Worm (Caenorhabditis elegans) whole organism, young adult: ENCODE measurements around the gene Y47D7A.6.

Source experiments
- B0261.1 ChIP-seq: sonication (generic microtip); optimal IDR thresholded peaks from 2 replicates; lab custom pipeline; 2016; ENCODE audit warnings: mild to moderate bottlenecking, missing genetic modification characterization, moderate library complexity, missing compliant biosample characterization
- F10E7.11 ChIP-seq: sonication (generic microtip); optimal IDR thresholded peaks from 2 replicates; lab custom pipeline; 2017; ENCODE audit warnings: mild to moderate bottlenecking, missing genetic modification characterization, moderate library complexity, missing compliant biosample characterization
- F39B2.1 ChIP-seq: fragments of 200-800 bp; sonication (Bioruptor generic); IDR thresholded peaks from 2 replicates; pipeline ENCODE4 v1.3.6; 2022; ENCODE audit warnings: missing genetic modification reagents, missing genetic modification characterization, missing compliant biosample characterization
- F55B11.4 ChIP-seq: sonication (generic microtip); optimal IDR thresholded peaks from 2 replicates; lab custom pipeline; 2016; ENCODE audit warnings: missing compliant biosample characterization, missing genetic modification characterization, borderline replicate concordance; ENCODE audit not compliant: insufficient read depth
- F57A8.1 ChIP-seq: fragments of 200-800 bp; sonication (Bioruptor generic); optimal IDR thresholded peaks from 2 replicates; lab custom pipeline; 2018; ENCODE audit warnings: mild to moderate bottlenecking, missing genetic modification characterization, moderate library complexity, missing compliant biosample characterization
- K12H6.12 ChIP-seq: fragments of 200-800 bp; sonication (Bioruptor generic); optimal IDR thresholded peaks from 2 replicates; lab custom pipeline; 2018; ENCODE audit warnings: mild to moderate bottlenecking, missing genetic modification characterization, missing compliant biosample characterization
- T07F8.4 ChIP-seq: sonication (generic microtip); optimal IDR thresholded peaks from 2 replicates; lab custom pipeline; 2016; ENCODE audit warnings: mild to moderate bottlenecking, missing genetic modification characterization, moderate library complexity, missing compliant biosample characterization
- T26A5.8 ChIP-seq: sonication (generic microtip); optimal IDR thresholded peaks from 2 replicates; lab custom pipeline; 2016; ENCODE audit warnings: missing genetic modification characterization, missing compliant biosample characterization
- Y53F4B.3 ChIP-seq: fragments of 200-800 bp; sonication (Bioruptor generic); IDR thresholded peaks from 2 replicates; pipeline ENCODE4 v1.3.6; 2022; ENCODE audit warnings: missing genetic modification reagents, missing genetic modification characterization, missing compliant biosample characterization
- Y79H2A.3 ChIP-seq: fragments of 200-800 bp; sonication (Bioruptor generic); conservative IDR thresholded peaks from 2 replicates; pipeline ENCODE4 v1.3.6; 2022; ENCODE audit warnings: missing genetic modification reagents, missing genetic modification characterization, missing compliant biosample characterization
- ZK185.1 ChIP-seq: sonication (generic microtip); optimal IDR thresholded peaks from 2 replicates; lab custom pipeline; 2016; ENCODE audit warnings: mild to moderate bottlenecking, missing genetic modification characterization, missing compliant biosample characterization; ENCODE audit not compliant: poor library complexity, severe bottlenecking
- akir-1 ChIP-seq: fragments of 200-800 bp; sonication (Bioruptor generic); optimal IDR thresholded peaks from 2 replicates; lab custom pipeline; 2018; ENCODE audit warnings: mild to moderate bottlenecking, missing genetic modification characterization, moderate library complexity, missing compliant biosample characterization
- athp-1 ChIP-seq: sonication (generic microtip); optimal IDR thresholded peaks from 2 replicates; lab custom pipeline; 2017; ENCODE audit warnings: mild to moderate bottlenecking, missing genetic modification characterization, missing compliant biosample characterization
- ceh-100 ChIP-seq: fragments of 200-800 bp; sonication (Bioruptor generic); IDR thresholded peaks from 2 replicates; pipeline ENCODE4 v1.3.6; 2022; ENCODE audit warnings: missing genetic modification reagents, missing genetic modification characterization, missing compliant biosample characterization
- ceh-27 ChIP-seq: fragments of 200-800 bp; sonication (Bioruptor generic); optimal IDR thresholded peaks from 2 replicates; lab custom pipeline; 2018; ENCODE audit warnings: mild to moderate bottlenecking, missing genetic modification characterization, moderate library complexity, missing compliant biosample characterization
- ceh-79 ChIP-seq: sonication (generic microtip); optimal IDR thresholded peaks from 2 replicates; lab custom pipeline; 2017; ENCODE audit warnings: mild to moderate bottlenecking, missing genetic modification characterization, missing compliant biosample characterization
- egl-44 ChIP-seq: fragments of 200-800 bp; sonication (Bioruptor generic); IDR thresholded peaks from 2 replicates; pipeline ENCODE4 v1.3.6; 2022; ENCODE audit warnings: missing genetic modification reagents, missing genetic modification characterization, missing compliant biosample characterization
- egrh-3 ChIP-seq: fragments of 200-800 bp; sonication (Bioruptor generic); IDR thresholded peaks from 2 replicates; pipeline ENCODE4 v1.3.6; 2022; ENCODE audit warnings: missing genetic modification reagents, missing genetic modification characterization, missing compliant biosample characterization
- ets-4 ChIP-seq: fragments of 200-800 bp; sonication (Bioruptor generic); optimal IDR thresholded peaks from 2 replicates; lab custom pipeline; 2018; ENCODE audit warnings: mild to moderate bottlenecking, missing genetic modification characterization, missing compliant biosample characterization
- hlh-26 ChIP-seq: fragments of 200-800 bp; sonication (Bioruptor generic); conservative IDR thresholded peaks from 2 replicates; pipeline ENCODE4 v1.3.6; 2022; ENCODE audit warnings: missing genetic modification reagents, missing genetic modification characterization, missing compliant biosample characterization
- hmg-20 ChIP-seq: fragments of 200-800 bp; sonication (Bioruptor generic); IDR thresholded peaks from 2 replicates; pipeline ENCODE4 v1.3.6; 2022; ENCODE audit warnings: missing genetic modification reagents, missing genetic modification characterization, missing compliant biosample characterization
- hrde-1 ChIP-seq: sonication (generic microtip); optimal IDR thresholded peaks from 2 replicates; lab custom pipeline; 2016; ENCODE audit warnings: missing genetic modification characterization, mild to moderate bottlenecking, missing compliant biosample characterization, moderate library complexity, missing genotype, missing genetic modification reagents, borderline replicate concordance
- lag-1 ChIP-seq: fragments of 200-800 bp; sonication (Bioruptor generic); IDR thresholded peaks from 2 replicates; pipeline ENCODE4 v1.3.6; 2022; ENCODE audit warnings: missing genetic modification reagents, missing genetic modification characterization, missing compliant biosample characterization
- lir-1 ChIP-seq: fragments of 200-800 bp; sonication (Bioruptor generic); conservative IDR thresholded peaks from 2 replicates; pipeline ENCODE4 v1.3.6; 2022; ENCODE audit warnings: missing genetic modification reagents, missing genetic modification characterization, missing compliant biosample characterization
- lsl-1 ChIP-seq: fragments of 200-800 bp; sonication (Bioruptor generic); optimal IDR thresholded peaks from 2 replicates; lab custom pipeline; 2018; ENCODE audit warnings: mild to moderate bottlenecking, missing genetic modification characterization, moderate library complexity, missing compliant biosample characterization
- madf-3 ChIP-seq: fragments of 200-800 bp; sonication (Bioruptor generic); IDR thresholded peaks from 2 replicates; pipeline ENCODE4 v1.3.6; 2022; ENCODE audit warnings: missing genetic modification reagents, missing genetic modification characterization, missing compliant biosample characterization
- mel-28 ChIP-seq: sonication (generic microtip); optimal IDR thresholded peaks from 2 replicates; lab custom pipeline; 2016; ENCODE audit warnings: borderline replicate concordance, mild to moderate bottlenecking, missing genetic modification characterization, missing compliant biosample characterization
- mxl-1 ChIP-seq: sonication (generic microtip); optimal IDR thresholded peaks from 2 replicates; lab custom pipeline; 2016; ENCODE audit warnings: missing genetic modification characterization, missing compliant biosample characterization
- nfya-2 ChIP-seq: fragments of 200-800 bp; sonication (Bioruptor generic); IDR thresholded peaks from 2 replicates; pipeline ENCODE4 v1.3.6; 2022; ENCODE audit warnings: missing genetic modification reagents, missing genetic modification characterization, missing compliant biosample characterization
- nfyb-1 ChIP-seq: fragments of 200-800 bp; sonication (Bioruptor generic); IDR thresholded peaks from 2 replicates; pipeline ENCODE4 v1.3.6; 2022; ENCODE audit warnings: missing genetic modification reagents, missing genetic modification characterization, missing compliant biosample characterization
- nhr-80 ChIP-seq: sonication (generic microtip); optimal IDR thresholded peaks from 2 replicates; lab custom pipeline; 2016; ENCODE audit warnings: missing genetic modification characterization, missing compliant biosample characterization
- nhr-90 ChIP-seq: sonication (generic microtip); optimal IDR thresholded peaks from 2 replicates; lab custom pipeline; 2016; ENCODE audit warnings: missing genotype, mild to moderate bottlenecking, missing genetic modification characterization, missing compliant biosample characterization
- rec-8 ChIP-seq, 2 experiments: sonication (generic microtip); optimal IDR thresholded peaks; 2 replicates each; lab custom pipeline; 2016; ENCODE audit warnings: mild to moderate bottlenecking in 2 of 2, missing genetic modification characterization in 2 of 2, missing genetic modification reagents in 2 of 2, missing genotype in 2 of 2, missing biosample characterization in 1 of 2, missing compliant biosample characterization in 1 of 2, moderate library complexity in 1 of 2
- repo-1 ChIP-seq: sonication (generic microtip); optimal IDR thresholded peaks from 2 replicates; lab custom pipeline; 2017; ENCODE audit warnings: mild to moderate bottlenecking, missing genetic modification characterization, missing compliant biosample characterization
- sdz-38 ChIP-seq: sonication (generic microtip); optimal IDR thresholded peaks from 2 replicates; lab custom pipeline; 2016; ENCODE audit warnings: missing genotype, missing genetic modification characterization, missing compliant biosample characterization
- snpc-4 ChIP-seq, 5 experiments: fragments of 150-350 bp in 1 of 5; sonication (generic microtip) in 4 of 5; optimal IDR thresholded peaks; 2 replicates each; lab custom pipeline; 2014 to 2018; ENCODE audit warnings: missing genetic modification characterization in 5 of 5, missing biosample characterization in 3 of 5, antibody characterized with exemption in 2 of 5, mild to moderate bottlenecking in 2 of 5, missing compliant biosample characterization in 2 of 5, missing genotype in 2 of 5, moderate library complexity in 2 of 5, missing genetic modification reagents in 1 of 5
- somi-1 ChIP-seq: fragments of 200-800 bp; sonication (Bioruptor generic); optimal IDR thresholded peaks from 2 replicates; lab custom pipeline; 2018; ENCODE audit warnings: mild to moderate bottlenecking, missing genetic modification characterization, missing compliant biosample characterization
- zfh-2 ChIP-seq: fragments of 200-800 bp; sonication (Bioruptor generic); conservative IDR thresholded peaks from 2 replicates; pipeline ENCODE4 v1.3.6; 2022; ENCODE audit warnings: missing genetic modification reagents, missing genetic modification characterization, missing compliant biosample characterization
- zim-3 ChIP-seq: sonication (generic microtip); optimal IDR thresholded peaks from 2 replicates; lab custom pipeline; 2017; ENCODE audit warnings: mild to moderate bottlenecking, missing genetic modification characterization, moderate library complexity, missing compliant biosample characterization
- ztf-22 ChIP-seq: fragments of 200-800 bp; sonication (Bioruptor generic); optimal IDR thresholded peaks from 2 replicates; lab custom pipeline; 2018; ENCODE audit warnings: mild to moderate bottlenecking, missing genetic modification characterization, moderate library complexity, missing compliant biosample characterization
- ztf-28 ChIP-seq: fragments of 200-800 bp; sonication (Bioruptor generic); IDR thresholded peaks from 2 replicates; pipeline ENCODE4 v1.3.6; 2022; ENCODE audit warnings: missing genetic modification reagents, missing genetic modification characterization, missing compliant biosample characterization
- ztf-6 ChIP-seq: fragments of 200-800 bp; sonication (Bioruptor generic); IDR thresholded peaks from 2 replicates; pipeline ENCODE4 v1.3.6; 2022; ENCODE audit warnings: missing genetic modification reagents, missing genetic modification characterization, missing compliant biosample characterization

Y47D7A.6 gene

DNA sequence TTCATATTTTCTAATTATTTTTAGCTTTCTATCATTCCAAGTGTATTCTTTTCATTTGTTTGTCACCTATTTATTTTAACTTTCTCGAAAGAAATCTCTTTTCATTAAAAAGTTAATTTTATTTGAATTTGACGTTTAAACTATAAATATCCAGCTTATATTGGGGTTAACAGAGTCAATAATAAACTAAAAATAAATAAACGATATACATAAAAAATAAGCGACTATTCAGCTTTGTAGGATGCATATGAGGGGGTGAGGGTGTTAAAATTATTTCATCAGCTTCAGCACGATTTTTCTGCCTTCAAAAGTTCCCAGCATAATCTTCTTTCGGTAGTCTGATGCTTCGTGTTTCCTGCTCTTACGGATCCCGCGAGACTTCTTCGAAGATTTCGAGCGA, 44.4 kb downstream of the Y47D7A.6 start (continued):
- TF ChIP-seq rec-8 (tag; optimal IDR thresholded peaks at IDR 0.05; lab: Kevin White, UChicago), result peak in 1 of 2 experiments; percentile 24
- TF ChIP-seq F10E7.11 (tag; lab: Kevin White, UChicago), result no peak
- no peak for TF ChIP-seq sdz-38 (tag; lab: Kevin White, UChicago)
- TF ChIP-seq mxl-1 (tag; lab: Kevin White, UChicago), result no peak
- no peak for TF ChIP-seq ceh-27 (GFP tag; lab: Kevin White, UChicago)
- no peak for TF ChIP-seq egl-44 (GFP tag; lab: Robert Waterston, UW)
- no peak for TF ChIP-seq lir-1 (GFP tag; lab: Robert Waterston, UW)
- TF ChIP-seq lsl-1 (GFP tag; lab: Kevin White, UChicago), result peak; percentile 14
- TF ChIP-seq Y53F4B.3, result no peak
- TF ChIP-seq ets-4 (GFP tag; lab: Kevin White, UChicago), result no peak
- TF ChIP-seq ceh-79, result no peak
- TF ChIP-seq nfyb-1 (GFP tag; lab: Robert Waterston, UW), result 0 out of 2 replicates have a peak, but pooled peaks have one; percentile 34
- no peak for TF ChIP-seq nhr-80 (tag; lab: Kevin White, UChicago)
- TF ChIP-seq nhr-90 (tag; lab: Kevin White, UChicago), result no peak
- no peak for TF ChIP-seq hmg-20 (GFP tag; lab: Robert Waterston, UW)
- no peak for TF ChIP-seq snpc-4 (GFP tag; optimal IDR thresholded peaks at IDR 0.05; lab: Kevin White, UChicago)
- TF ChIP-seq snpc-4 (tag; optimal IDR thresholded peaks at IDR 0.05; lab: Kevin White, UChicago), result peak in 1 of 4 experiments; percentile 0
- no peak for TF ChIP-seq somi-1 (GFP tag; lab: Kevin White, UChicago)
- no peak for TF ChIP-seq repo-1 (tag; lab: Kevin White, UChicago)
- no peak for TF ChIP-seq zim-3 (tag; lab: Kevin White, UChicago)
- TF ChIP-seq ztf-28, result no peak
- no peak for TF ChIP-seq zfh-2 (GFP tag; lab: Robert Waterston, UW)
- TF ChIP-seq F57A8.1 (GFP tag; lab: Kevin White, UChicago), result no peak
- no peak for TF ChIP-seq madf-3 (GFP tag; lab: Robert Waterston, UW)
- TF ChIP-seq athp-1 (tag; lab: Kevin White, UChicago), result peak; percentile 35
- no peak for TF ChIP-seq ztf-6 (GFP tag; lab: Robert Waterston, UW)
- TF ChIP-seq T26A5.8 (tag; lab: Kevin White, UChicago), result no peak
- no peak for TF ChIP-seq F55B11.4 (tag; lab: Kevin White, UChicago)
- TF ChIP-seq mel-28 (tag; lab: Kevin White, UChicago), result no peak
- TF ChIP-seq nfya-2, result no peak
- TF ChIP-seq hlh-26 (GFP tag; lab: Robert Waterston, UW), result no peak
- peak; percentile 76; the same call in 1 of the 2 replicates for TF ChIP-seq Y79H2A.3 (GFP tag; lab: Robert Waterston, UW)
- TF ChIP-seq akir-1 (GFP tag; lab: Kevin White, UChicago), result no peak
- TF ChIP-seq lag-1, result no peak
- TF ChIP-seq B0261.1 (tag; lab: Kevin White, UChicago), result no peak
- TF ChIP-seq ztf-22 (GFP tag; lab: Kevin White, UChicago), result no peak
- TF ChIP-seq hrde-1 (tag; lab: Kevin White, UChicago), result peak; percentile 15
- no peak for TF ChIP-seq T07F8.4 (tag; lab: Kevin White, UChicago)
- TF ChIP-seq, all 124 proteins: peak for 16

DNA sequence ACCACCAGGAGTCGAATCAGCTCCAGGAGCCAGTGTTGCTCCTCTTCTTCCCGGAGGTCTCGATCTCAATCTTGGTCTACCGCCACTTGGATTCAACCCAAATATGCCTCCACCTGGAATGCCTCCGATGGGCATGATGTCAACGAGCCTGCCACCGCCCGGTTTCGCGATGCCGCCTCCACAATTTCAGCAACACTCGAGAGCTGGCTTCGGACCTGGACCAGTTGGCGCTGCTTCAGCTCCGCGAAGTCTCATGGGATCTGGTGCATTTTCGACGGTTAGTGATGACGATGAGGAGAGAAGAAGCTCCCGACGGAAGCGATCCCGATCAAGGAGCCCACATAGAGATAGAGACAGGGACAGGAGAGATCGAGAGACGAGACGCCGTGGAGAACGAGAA, 45.0 kb downstream of the Y47D7A.6 start:
- TF ChIP-seq egrh-3 (GFP tag; lab: Robert Waterston, UW), result peak; percentile 51; the same call in 1 of the 2 replicates
- no peak for TF ChIP-seq Y79H2A.3 (GFP tag; lab: Robert Waterston, UW)
- no peak for TF ChIP-seq F39B2.1 (GFP tag; lab: Robert Waterston, UW)
- no peak for TF ChIP-seq ceh-100
- TF ChIP-seq ZK185.1 (tag; lab: Kevin White, UChicago), result no peak
- no peak for TF ChIP-seq K12H6.12 (tag; lab: Kevin White, UChicago)
- peak; percentile 85 for TF ChIP-seq zfh-2 (GFP tag; lab: Robert Waterston, UW)
